Fruit fly (Drosophila melanogaster) whole organism, embryonic: ENCODE measurements around the gene dod.

Experiments
- Adf1 ChIP-seq: fragments of 200-800 bp; sonication (Bioruptor generic); IDR thresholded peaks from 2 replicates; pipeline ENCODE4 v1.3.6; 2022; ENCODE audit warnings: missing biosample characterization, missing genetic modification characterization
- BEAF-32 ChIP-seq: fragments of 200-800 bp; sonication (Bioruptor generic); optimal IDR thresholded peaks from 3 replicates; lab custom pipeline; 2017; ENCODE audit warnings: missing biosample characterization, missing genetic modification characterization, mild to moderate bottlenecking, moderate library complexity, missing genetic modification reagents
- Bgb ChIP-seq: fragments of 200-800 bp; sonication (Bioruptor generic); IDR thresholded peaks from 2 replicates; pipeline ENCODE4 v1.3.6; 2022; ENCODE audit warnings: missing biosample characterization, missing genetic modification characterization; ENCODE audit not compliant: partially characterized antibody
- CG10147 ChIP-seq: fragments of 200-800 bp; sonication (Bioruptor generic); optimal IDR thresholded peaks from 2 replicates; lab custom pipeline; 2019; ENCODE audit warnings: missing biosample characterization, mild to moderate bottlenecking, missing genetic modification characterization, moderate library complexity
- CG12391 ChIP-seq: fragments of 200-800 bp; sonication (Bioruptor generic); optimal IDR thresholded peaks from 3 replicates; lab custom pipeline; 2018; ENCODE audit warnings: missing biosample characterization, mild to moderate bottlenecking, missing genetic modification characterization, moderate library complexity
- CG12744 ChIP-seq: fragments of 200-800 bp; sonication (Bioruptor generic); optimal IDR thresholded peaks from 2 replicates; lab custom pipeline; 2016; ENCODE audit warnings: missing biosample characterization, missing genetic modification characterization
- CG13287 ChIP-seq: fragments of 200-800 bp; sonication (Bioruptor generic); IDR thresholded peaks from 2 replicates; pipeline ENCODE4 v1.3.6; 2022; ENCODE audit warnings: missing biosample characterization, missing genetic modification characterization; ENCODE audit not compliant: partially characterized antibody
- CG1602 ChIP-seq: fragments of 200-800 bp; sonication (Bioruptor generic); optimal IDR thresholded peaks from 3 replicates; lab custom pipeline; 2016; ENCODE audit warnings: missing biosample characterization, missing genetic modification characterization
- CG17385 ChIP-seq: fragments of 200-800 bp; sonication (Bioruptor generic); optimal IDR thresholded peaks from 3 replicates; lab custom pipeline; 2018; ENCODE audit warnings: missing biosample characterization, mild to moderate bottlenecking, missing genetic modification characterization
- CG18764 ChIP-seq: fragments of 200-800 bp; sonication (Bioruptor generic); optimal IDR thresholded peaks from 3 replicates; lab custom pipeline; 2016; ENCODE audit warnings: missing biosample characterization, missing genetic modification characterization
- CG2116 ChIP-seq: fragments of 200-800 bp; sonication (Bioruptor generic); optimal IDR thresholded peaks from 3 replicates; lab custom pipeline; 2018; ENCODE audit warnings: missing biosample characterization, mild to moderate bottlenecking, missing genetic modification characterization
- CG31224 ChIP-seq: fragments of 200-800 bp; sonication (Bioruptor generic); IDR thresholded peaks from 2 replicates; pipeline ENCODE4 v1.3.6; 2022; ENCODE audit warnings: missing biosample characterization, missing genetic modification characterization
- CG34422 ChIP-seq: fragments of 200-800 bp; sonication (Bioruptor generic); IDR thresholded peaks from 3 replicates; pipeline ENCODE4 v1.3.6; 2022; ENCODE audit warnings: missing biosample characterization, missing genetic modification characterization
- CG4617 ChIP-seq: fragments of 200-800 bp; sonication (Bioruptor generic); optimal IDR thresholded peaks from 3 replicates; lab custom pipeline; 2016; ENCODE audit warnings: missing biosample characterization, missing genetic modification characterization, borderline replicate concordance
- CG4707 ChIP-seq: fragments of 200-800 bp; sonication (Bioruptor generic); optimal IDR thresholded peaks from 2 replicates; lab custom pipeline; 2018; ENCODE audit warnings: missing biosample characterization, mild to moderate bottlenecking, missing genetic modification characterization, moderate library complexity
- CG4820 ChIP-seq: fragments of 200-800 bp; sonication (Bioruptor generic); optimal IDR thresholded peaks from 3 replicates; lab custom pipeline; 2016; ENCODE audit warnings: missing biosample characterization, missing genetic modification characterization
- CG5953 ChIP-seq: fragments of 200-800 bp; sonication (Bioruptor generic); IDR thresholded peaks from 2 replicates; pipeline ENCODE4 v1.3.6; 2022; ENCODE audit warnings: missing biosample characterization, missing genetic modification characterization
- CG7786 ChIP-seq: fragments of 200-800 bp; sonication (Bioruptor generic); optimal IDR thresholded peaks from 2 replicates; lab custom pipeline; 2016; ENCODE audit warnings: missing biosample characterization, missing genetic modification characterization
- CG8290 ChIP-seq, 3 experiments: fragments of 200-800 bp; sonication (Bioruptor generic); optimal IDR thresholded peaks; 2 replicates each; lab custom pipeline; 2016 to 2019; ENCODE audit warnings: missing biosample characterization in 3 of 3, missing genetic modification characterization in 3 of 3, mild to moderate bottlenecking in 2 of 3, moderate library complexity in 1 of 3
- CG8924 ChIP-seq: fragments of 200-800 bp; optimal IDR thresholded peaks from 3 replicates; lab custom pipeline; 2019; ENCODE audit warnings: missing biosample characterization, mild to moderate bottlenecking, missing genetic modification characterization, moderate library complexity
- CG9817 ChIP-seq: fragments of 200-800 bp; sonication (Bioruptor generic); optimal IDR thresholded peaks from 2 replicates; lab custom pipeline; 2018; ENCODE audit warnings: missing biosample characterization, mild to moderate bottlenecking, missing genetic modification characterization, moderate library complexity
- Dll ChIP-seq: fragments of 200-800 bp; sonication (Bioruptor generic); IDR thresholded peaks from 4 replicates; pipeline ENCODE4 v1.3.6; 2022; ENCODE audit warnings: missing biosample characterization, missing genetic modification characterization; ENCODE audit not compliant: partially characterized antibody
- ERR ChIP-seq: fragments of 200-800 bp; sonication (Bioruptor generic); optimal IDR thresholded peaks from 2 replicates; lab custom pipeline; 2016; ENCODE audit warnings: missing biosample characterization, missing genetic modification characterization
- GATAe ChIP-seq: fragments of 200-800 bp; sonication (Bioruptor generic); conservative IDR thresholded peaks from 2 replicates; pipeline ENCODE4 v1.3.6; 2022; ENCODE audit warnings: missing biosample characterization, missing genetic modification characterization
- HmgD ChIP-seq: fragments of 200-800 bp; sonication (Bioruptor generic); optimal IDR thresholded peaks from 3 replicates; lab custom pipeline; 2016; ENCODE audit warnings: missing biosample characterization, missing genetic modification characterization
- Kr ChIP-seq: fragments of 200-800 bp; sonication (Bioruptor generic); optimal IDR thresholded peaks from 2 replicates; lab custom pipeline; 2017; ENCODE audit warnings: missing biosample characterization, mild to moderate bottlenecking, missing genetic modification characterization
- Lhr ChIP-seq: fragments of 200-800 bp; sonication (Bioruptor generic); optimal IDR thresholded peaks from 3 replicates; lab custom pipeline; 2017; ENCODE audit warnings: mild to moderate bottlenecking, missing biosample characterization, missing genetic modification reagents, missing genetic modification characterization
- MBD-R2 ChIP-seq: fragments of 200-800 bp; sonication (Bioruptor generic); IDR thresholded peaks from 2 replicates; pipeline ENCODE4 v1.3.6; 2022; ENCODE audit warnings: missing biosample characterization, missing genetic modification characterization
- Meics ChIP-seq: fragments of 200-800 bp; sonication (Bioruptor generic); optimal IDR thresholded peaks from 2 replicates; lab custom pipeline; 2017; ENCODE audit warnings: missing biosample characterization, mild to moderate bottlenecking, missing genetic modification characterization
- Oaz ChIP-seq: fragments of 200-800 bp; sonication (Bioruptor generic); IDR thresholded peaks from 2 replicates; pipeline ENCODE4 v1.3.6; 2022; ENCODE audit warnings: missing biosample characterization, missing genetic modification characterization
- Scr ChIP-seq: fragments of 200-800 bp; sonication (Bioruptor generic); IDR thresholded peaks from 2 replicates; pipeline ENCODE4 v1.3.6; 2022; ENCODE audit warnings: missing biosample characterization, missing genetic modification characterization; ENCODE audit not compliant: partially characterized antibody
- Sox102F ChIP-seq: fragments of 200-800 bp; sonication (Bioruptor generic); optimal IDR thresholded peaks from 2 replicates; lab custom pipeline; 2018; ENCODE audit warnings: missing biosample characterization, mild to moderate bottlenecking, missing genetic modification characterization, moderate library complexity
- Stat92E ChIP-seq, 3 experiments: fragments of >200 bp in 2 of 3; fragments of 200-800 bp in 1 of 3; sonication (Bioruptor generic) in 1 of 3; optimal IDR thresholded peaks; 2 replicates each; lab custom pipeline; 2017 to 2019; ENCODE audit warnings: missing biosample characterization in 3 of 3, missing genetic modification characterization in 3 of 3, mild to moderate bottlenecking in 1 of 3, moderate library complexity in 1 of 3
- Xbp1 ChIP-seq: fragments of 200-800 bp; sonication (Bioruptor generic); optimal IDR thresholded peaks from 3 replicates; lab custom pipeline; 2016; ENCODE audit warnings: missing biosample characterization, mild to moderate bottlenecking, missing genetic modification characterization
- disco-r ChIP-seq: fragments of 200-800 bp; sonication (Bioruptor generic); optimal IDR thresholded peaks from 2 replicates; lab custom pipeline; 2016; ENCODE audit warnings: missing biosample characterization, missing genetic modification characterization
- dpn ChIP-seq, 2 experiments: fragments of 200-800 bp; sonication (Bioruptor generic); optimal IDR thresholded peaks; 3 replicates each; lab custom pipeline; 2016; ENCODE audit warnings: missing biosample characterization in 2 of 2, missing genetic modification characterization in 2 of 2
- ewg ChIP-seq: fragments of 200-800 bp; sonication (Bioruptor generic); optimal IDR thresholded peaks from 3 replicates; lab custom pipeline; 2017; ENCODE audit warnings: mild to moderate bottlenecking, missing biosample characterization, missing genetic modification reagents, missing genetic modification characterization
- exex ChIP-seq: fragments of 200-800 bp; sonication (Bioruptor generic); optimal IDR thresholded peaks from 4 replicates; lab custom pipeline; 2018; ENCODE audit warnings: missing biosample characterization, mild to moderate bottlenecking, missing genetic modification characterization, moderate library complexity
- fru ChIP-seq: fragments of >200 bp; optimal IDR thresholded peaks from 2 replicates; lab custom pipeline; 2017
- gcm2 ChIP-seq: fragments of 200-800 bp; sonication (Bioruptor generic); optimal IDR thresholded peaks from 2 replicates; lab custom pipeline; 2016; ENCODE audit warnings: missing biosample characterization, missing genetic modification characterization
- org-1 ChIP-seq: fragments of 200-800 bp; sonication (Bioruptor generic); optimal IDR thresholded peaks from 2 replicates; lab custom pipeline; 2017; ENCODE audit warnings: missing biosample characterization, missing genetic modification characterization
- pb ChIP-seq: fragments of 200-800 bp; sonication (Bioruptor generic); optimal IDR thresholded peaks from 3 replicates; lab custom pipeline; 2016; ENCODE audit warnings: missing biosample characterization, missing genetic modification characterization
- pfk ChIP-seq: fragments of 200-800 bp; sonication (Bioruptor generic); optimal IDR thresholded peaks from 2 replicates; lab custom pipeline; 2018; ENCODE audit warnings: missing biosample characterization, mild to moderate bottlenecking, missing genetic modification characterization, moderate library complexity
- pum ChIP-seq: fragments of 200-800 bp; sonication (Bioruptor generic); optimal IDR thresholded peaks from 2 replicates; lab custom pipeline; 2016; ENCODE audit warnings: missing biosample characterization, missing genetic modification characterization
- scrt ChIP-seq: fragments of 200-800 bp; sonication (Bioruptor generic); optimal IDR thresholded peaks from 2 replicates; lab custom pipeline; 2018; ENCODE audit warnings: missing biosample characterization, mild to moderate bottlenecking, missing genetic modification characterization, moderate library complexity
- slou ChIP-seq: fragments of 200-800 bp; sonication (Bioruptor generic); optimal IDR thresholded peaks from 3 replicates; lab custom pipeline; 2016; ENCODE audit warnings: missing biosample characterization, missing genetic modification characterization
- sna ChIP-seq: fragments of 200-800 bp; sonication (Bioruptor generic); IDR thresholded peaks from 2 replicates; pipeline ENCODE4 v1.3.6; 2022; ENCODE audit warnings: missing biosample characterization, missing genetic modification characterization; ENCODE audit not compliant: partially characterized antibody
- sqz ChIP-seq: fragments of 200-800 bp; sonication (Bioruptor generic); optimal IDR thresholded peaks from 3 replicates; lab custom pipeline; 2018; ENCODE audit warnings: missing biosample characterization, mild to moderate bottlenecking, missing genetic modification characterization
- tin ChIP-seq: fragments of 200-800 bp; sonication (Bioruptor generic); optimal IDR thresholded peaks from 3 replicates; lab custom pipeline; 2016; ENCODE audit warnings: missing biosample characterization, missing genetic modification characterization
- ttk ChIP-seq: fragments of 200-800 bp; sonication (Bioruptor generic); IDR thresholded peaks from 2 replicates; pipeline ENCODE4 v2.1.2; 2022; ENCODE audit warnings: missing biosample characterization, missing genetic modification characterization
- zfh1 ChIP-seq: fragments of 200-800 bp; sonication (Bioruptor generic); IDR thresholded peaks from 3 replicates; pipeline ENCODE4 v1.3.6; 2022; ENCODE audit warnings: missing biosample characterization, missing genetic modification characterization

Gene dod

dm6 chrX:21387695-21388094 lies 42.5 kb downstream of the dod start, which contains the start of gene Ddx56 (continued):
- TF ChIP-seq scrt (no peak), Sox102F (GFP tag; lab: Kevin White, UChicago) (no peak), CG31224 (GFP tag; lab: Robert Waterston, UW) (no peak), Meics (no peak), org-1 (no peak), gcm2 (no peak), Lhr (no peak), slou (no peak), CG18764 (GFP tag; lab: Kevin White, UChicago) (no peak), CG13287 (GFP tag; lab: Robert Waterston, UW) (peak; percentile 71), CG2116 (GFP tag; lab: Kevin White, UChicago) (peak; percentile 9), Stat92E (GFP tag; optimal IDR thresholded peaks at IDR 0.05; lab: Kevin White, UChicago) (no peak), CG9817 (tag; lab: Kevin White, UChicago) (no peak), HmgD (no peak), sqz (GFP tag; lab: Kevin White, UChicago) (no peak), CG12744 (no peak), CG17385 (no peak), disco-r (GFP tag; lab: Kevin White, UChicago) (no peak), fru (lab: Kevin White, UChicago) (no peak), sna (peak; percentile 51; the same call in 1 of the 2 replicates), CG1602 (GFP tag; lab: Kevin White, UChicago) (no peak), CG4707 (no peak), CG10147 (GFP tag; lab: Kevin White, UChicago) (no peak), ewg (peak; percentile 66), GATAe (no peak), CG8290 (GFP tag; optimal IDR thresholded peaks at IDR 0.05; lab: Kevin White, UChicago) (no peak), CG8290 (tag; optimal IDR thresholded peaks at IDR 0.05; lab: Kevin White, UChicago) (no peak), Dll (peak; percentile 68), CG34422 (GFP tag; lab: Robert Waterston, UW) (no peak), Scr (GFP tag; lab: Robert Waterston, UW) (peak; percentile 71), pum (GFP tag; lab: Kevin White, UChicago) (no peak), BEAF-32 (GFP tag; lab: Kevin White, UChicago) (peak; percentile 55), MBD-R2 (peak; percentile 46; the same call in 1 of the 2 replicates), Bgb (GFP tag; lab: Robert Waterston, UW) (peak; percentile 47; the same call in 1 of the 2 replicates), exex (no peak), Kr (no peak), dpn (GFP tag; optimal IDR thresholded peaks at IDR 0.05; lab: Kevin White, UChicago) (no peak), CG7786 (GFP tag; lab: Kevin White, UChicago) (no peak), Oaz (GFP tag; lab: Robert Waterston, UW) (no peak), CG4820 (GFP tag; lab: Kevin White, UChicago) (no peak), pb (GFP tag; lab: Kevin White, UChicago) (no peak), CG12391 (tag; lab: Kevin White, UChicago) (no peak), ttk (no peak), Adf1 (GFP tag; lab: Robert Waterston, UW) (no peak), CG5953 (GFP tag; lab: Robert Waterston, UW) (no peak), zfh1 (no peak), Xbp1 (GFP tag; lab: Kevin White, UChicago) (no peak), ERR (GFP tag; lab: Kevin White, UChicago) (no peak), pfk (GFP tag; lab: Kevin White, UChicago) (no peak), CG4617 (GFP tag; lab: Kevin White, UChicago) (no peak), tin (GFP tag; lab: Kevin White, UChicago) (no peak), CG8924 (tag; lab: Kevin White, UChicago) (no peak)
